Worm (Caenorhabditis elegans) whole organism, early embryonic: Measurements from ENCODE around the gene str-7.

Experiments used
- B0310.2 ChIP-seq: sonication (generic microtip); optimal IDR thresholded peaks from 2 replicates; lab custom pipeline; 2016; ENCODE audit warnings: mild to moderate bottlenecking, missing genetic modification characterization, missing compliant biosample characterization
- F13C5.2 ChIP-seq: sonication (generic microtip); optimal IDR thresholded peaks from 2 replicates; lab custom pipeline; 2017; ENCODE audit warnings: mild to moderate bottlenecking, missing genetic modification characterization, inconsistent platforms, missing compliant biosample characterization
- aly-1 ChIP-seq: sonication (generic microtip); optimal IDR thresholded peaks from 2 replicates; lab custom pipeline; 2016; ENCODE audit warnings: missing genetic modification characterization, missing compliant biosample characterization
- ama-1 ChIP-seq: fragments of 150-350 bp; optimal IDR thresholded peaks from 2 replicates; lab custom pipeline; 2014
- ceh-13 ChIP-seq: fragments of 200-800 bp; sonication (Bioruptor generic); optimal IDR thresholded peaks from 2 replicates; lab custom pipeline; 2018; ENCODE audit warnings: mild to moderate bottlenecking, missing genetic modification characterization, missing compliant biosample characterization
- ceh-36 ChIP-seq: sonication (generic microtip); optimal IDR thresholded peaks from 2 replicates; lab custom pipeline; 2016; ENCODE audit warnings: missing genetic modification characterization, inconsistent platforms, missing compliant biosample characterization
- ets-7 ChIP-seq: sonication (generic microtip); optimal IDR thresholded peaks from 2 replicates; lab custom pipeline; 2016; ENCODE audit warnings: missing genotype, missing genetic modification characterization, missing compliant biosample characterization
- flt-1 ChIP-seq: fragments of 200-800 bp; sonication (Bioruptor generic); IDR thresholded peaks from 2 replicates; pipeline ENCODE4 v1.3.6; 2022; ENCODE audit warnings: missing genetic modification characterization, missing compliant biosample characterization
- hmbx-1 ChIP-seq: sonication (generic microtip); optimal IDR thresholded peaks from 2 replicates; lab custom pipeline; 2016; ENCODE audit warnings: mild to moderate bottlenecking, missing genetic modification characterization, missing compliant biosample characterization
- hmg-4 ChIP-seq: fragments of 200-800 bp; sonication (Bioruptor generic); optimal IDR thresholded peaks from 2 replicates; lab custom pipeline; 2018; ENCODE audit warnings: mild to moderate bottlenecking, missing genetic modification characterization, missing compliant biosample characterization
- hnd-1 ChIP-seq: sonication (generic microtip); optimal IDR thresholded peaks from 2 replicates; lab custom pipeline; 2016; ENCODE audit warnings: missing genetic modification characterization, missing compliant biosample characterization
- pes-1 ChIP-seq: fragments of 200-800 bp; sonication (Bioruptor generic); IDR thresholded peaks from 2 replicates; pipeline ENCODE4 v1.3.6; 2022; ENCODE audit warnings: missing genetic modification reagents, missing genetic modification characterization, missing compliant biosample characterization
- scrt-1 ChIP-seq: fragments of 200-800 bp; sonication (Bioruptor generic); IDR thresholded peaks from 2 replicates; pipeline ENCODE4 v1.3.6; 2022; ENCODE audit warnings: missing genetic modification characterization, missing compliant biosample characterization
- sea-1 ChIP-seq: fragments of 200-800 bp; sonication (Bioruptor generic); conservative IDR thresholded peaks from 2 replicates; pipeline ENCODE4 v1.3.6; 2022; ENCODE audit warnings: missing genetic modification characterization, missing compliant biosample characterization
- tbx-11 ChIP-seq: fragments of 200-800 bp; sonication (Bioruptor generic); IDR thresholded peaks from 2 replicates; pipeline ENCODE4 v1.3.6; 2022; ENCODE audit warnings: missing genetic modification characterization, missing compliant biosample characterization
- tbx-37 ChIP-seq: fragments of 200-800 bp; sonication (Bioruptor generic); conservative IDR thresholded peaks from 2 replicates; pipeline ENCODE4 v1.3.6; 2022; ENCODE audit warnings: missing genetic modification reagents, missing genetic modification characterization, missing compliant biosample characterization
- tra-4 ChIP-seq: sonication (generic microtip); optimal IDR thresholded peaks from 2 replicates; lab custom pipeline; 2017; ENCODE audit warnings: missing genetic modification characterization, missing compliant biosample characterization

Gene str-7

ce11 chrV:16099441-16099840, at the start of gene str-7:
TSS of gene str-7 (minus strand) at chrV:16099541.
- TF ChIP-seq ceh-36 (no peak), ets-7 (tag; lab: Kevin White, UChicago) (no peak)

ce11 chrV:16148805-16149204, 49.5 kb upstream of the str-7 start, which contains the start of gene F10A3.4:
TSS of gene F10A3.4 (plus strand) at chrV:16149105.
- no peak for TF ChIP-seq ets-7 (tag; lab: Kevin White, UChicago)
- TF ChIP-seq hmbx-1 (tag; lab: Kevin White, UChicago): no peak
- TF ChIP-seq sea-1 (GFP tag; lab: Robert Waterston, UW): no peak
- TF ChIP-seq ceh-13 (GFP tag; lab: Kevin White, UChicago): no peak
- no peak for TF ChIP-seq B0310.2 (tag; lab: Kevin White, UChicago)
- no peak for TF ChIP-seq ama-1 (lab: Kevin White, UChicago)
- TF ChIP-seq hmg-4 (GFP tag; lab: Kevin White, UChicago): no peak
- no peak for TF ChIP-seq flt-1 (GFP tag; lab: Robert Waterston, UW)
- no peak for TF ChIP-seq scrt-1 (GFP tag; lab: Robert Waterston, UW)
- no peak for TF ChIP-seq aly-1 (tag; lab: Kevin White, UChicago)
- TF ChIP-seq pes-1: no peak
- no peak for TF ChIP-seq tra-4 (tag; lab: Kevin White, UChicago)

- no peak for TF ChIP-seq tbx-11 (GFP tag; lab: Robert Waterston, UW)
- TF ChIP-seq ceh-13 (GFP tag; lab: Kevin White, UChicago): no peak
- no peak for TF ChIP-seq hnd-1 (tag; lab: Kevin White, UChicago)
- no peak for TF ChIP-seq scrt-1 (GFP tag; lab: Robert Waterston, UW)
- no peak for TF ChIP-seq aly-1 (tag; lab: Kevin White, UChicago)
- no peak for TF ChIP-seq pes-1
- TF ChIP-seq ceh-36: no peak
- TF ChIP-seq hmg-4 (GFP tag; lab: Kevin White, UChicago): no peak
- TF ChIP-seq ets-7 (tag; lab: Kevin White, UChicago): no peak
- TF ChIP-seq B0310.2 (tag; lab: Kevin White, UChicago): no peak
- no peak for TF ChIP-seq tbx-37 (GFP tag; lab: Robert Waterston, UW)
- TF ChIP-seq sea-1 (GFP tag; lab: Robert Waterston, UW): no peak
- TF ChIP-seq flt-1 (GFP tag; lab: Robert Waterston, UW): no peak
- no peak for TF ChIP-seq ama-1 (lab: Kevin White, UChicago)
- TF ChIP-seq hmbx-1 (tag; lab: Kevin White, UChicago): no peak
- no peak for TF ChIP-seq F13C5.2 (tag; lab: Kevin White, UChicago)
- no peak for TF ChIP-seq tra-4 (tag; lab: Kevin White, UChicago)
Measured at ce11 chrV:16145009-16145408, 45.7 kb upstream of the str-7 start.

ce11 chrV:16143066-16143581, 43.8 kb upstream of the str-7 start, which contains the start of gene fbxa-88:
TSS of gene fbxa-88 (minus strand) at chrV:16143116.
- TF ChIP-seq hmg-4 (GFP tag; lab: Kevin White, UChicago): no peak
- TF ChIP-seq hmbx-1 (tag; lab: Kevin White, UChicago): no peak
- TF ChIP-seq flt-1 (GFP tag; lab: Robert Waterston, UW): no peak
- no peak for TF ChIP-seq ceh-36
- no peak for TF ChIP-seq ets-7 (tag; lab: Kevin White, UChicago)
- no peak for TF ChIP-seq aly-1 (tag; lab: Kevin White, UChicago)
- TF ChIP-seq B0310.2 (tag; lab: Kevin White, UChicago): no peak

DNA sequence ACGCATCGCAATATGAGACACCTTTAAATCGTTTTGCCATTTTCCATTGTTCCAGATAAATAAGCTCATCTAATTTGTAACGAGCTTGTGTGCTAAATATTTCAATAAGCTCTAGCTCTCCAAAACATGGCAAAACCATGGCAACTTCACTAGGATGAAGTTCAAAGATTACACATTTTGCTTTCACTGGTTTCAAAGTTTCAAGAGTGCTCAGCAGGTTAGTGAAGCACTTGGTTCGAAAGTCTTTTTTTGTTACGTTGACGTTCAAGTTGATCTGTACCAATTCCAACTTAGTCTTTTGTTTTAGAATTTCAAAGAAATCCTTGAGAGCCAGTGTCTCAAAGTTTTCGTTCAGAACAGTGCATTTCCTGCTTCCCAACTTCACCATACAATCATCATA, 43.0 kb upstream of the str-7 start, which contains the start of gene fbxa-18:
Gene fbxa-18, plus strand, starts transcription at position 301 of the 400 bp plus-strand sequence.
- TF ChIP-seq tbx-11 (GFP tag; lab: Robert Waterston, UW) (no peak), sea-1 (GFP tag; lab: Robert Waterston, UW) (no peak), scrt-1 (GFP tag; lab: Robert Waterston, UW) (no peak), tbx-37 (GFP tag; lab: Robert Waterston, UW) (no peak), F13C5.2 (tag; lab: Kevin White, UChicago) (no peak), ets-7 (tag; lab: Kevin White, UChicago) (no peak), tra-4 (tag; lab: Kevin White, UChicago) (no peak), flt-1 (GFP tag; lab: Robert Waterston, UW) (no peak), pes-1 (no peak), hnd-1 (tag; lab: Kevin White, UChicago) (no peak), hmbx-1 (tag; lab: Kevin White, UChicago) (no peak), ceh-36 (no peak), ama-1 (lab: Kevin White, UChicago) (no peak), B0310.2 (tag; lab: Kevin White, UChicago) (no peak), aly-1 (tag; lab: Kevin White, UChicago) (no peak), ceh-13 (GFP tag; lab: Kevin White, UChicago) (no peak), hmg-4 (GFP tag; lab: Kevin White, UChicago) (no peak)

DNA sequence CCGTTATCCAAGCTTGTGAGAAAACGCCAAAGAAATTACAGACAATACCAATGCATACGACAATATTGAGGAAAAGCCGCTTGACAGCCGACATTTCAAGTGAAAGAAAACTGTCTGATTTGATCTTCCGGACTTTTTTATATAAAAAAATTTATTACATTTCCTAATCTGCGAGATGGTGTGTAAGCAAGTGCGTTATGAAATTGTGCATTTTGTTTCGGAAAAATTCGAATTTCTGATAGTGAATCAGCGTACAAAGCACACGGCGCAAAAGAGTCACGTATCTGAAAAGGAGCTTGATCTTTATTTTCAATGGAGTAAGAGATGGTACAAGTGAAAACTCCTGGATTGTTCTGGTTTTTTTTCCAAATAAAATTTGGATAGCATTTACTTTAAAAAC, 41.7 kb upstream of the str-7 start, which contains the start of gene clc-32:
Gene clc-32, minus strand, starts transcription at position 101 of the 400 bp plus-strand sequence.
- TF ChIP-seq aly-1 (tag; lab: Kevin White, UChicago) (no peak), tbx-11 (GFP tag; lab: Robert Waterston, UW) (no peak)

DNA sequence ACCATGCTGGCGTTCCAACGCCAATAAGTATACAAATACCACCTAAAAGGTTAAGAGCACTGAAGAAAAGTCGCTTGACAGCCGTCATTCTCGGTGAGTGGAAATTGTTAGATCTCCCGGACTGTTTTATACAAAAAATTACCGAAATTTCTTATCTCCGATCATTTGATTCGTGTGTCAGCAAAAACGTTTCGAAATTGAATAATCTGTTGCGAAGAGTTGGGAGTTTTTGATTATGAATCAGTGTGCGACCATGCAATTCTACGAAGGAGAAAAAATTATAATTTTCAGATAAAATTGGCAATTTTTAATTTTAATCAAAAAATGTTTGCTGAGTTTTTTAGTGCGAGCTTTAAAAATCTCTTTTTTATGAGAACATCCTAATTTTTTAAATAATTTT, 40.2 kb upstream of the str-7 start, which contains the start of gene clc-11:
Gene clc-11, minus strand, starts transcription at position 101 of the 400 bp plus-strand sequence.
- TF ChIP-seq hnd-1 (tag; lab: Kevin White, UChicago) (no peak), tbx-11 (GFP tag; lab: Robert Waterston, UW) (no peak), sea-1 (GFP tag; lab: Robert Waterston, UW) (no peak), tra-4 (tag; lab: Kevin White, UChicago) (no peak), tbx-37 (GFP tag; lab: Robert Waterston, UW) (no peak), hmbx-1 (tag; lab: Kevin White, UChicago) (no peak), flt-1 (GFP tag; lab: Robert Waterston, UW) (no peak)
